Worm (Caenorhabditis elegans): ENCODE results near the gene rfs-1.

DNA sequence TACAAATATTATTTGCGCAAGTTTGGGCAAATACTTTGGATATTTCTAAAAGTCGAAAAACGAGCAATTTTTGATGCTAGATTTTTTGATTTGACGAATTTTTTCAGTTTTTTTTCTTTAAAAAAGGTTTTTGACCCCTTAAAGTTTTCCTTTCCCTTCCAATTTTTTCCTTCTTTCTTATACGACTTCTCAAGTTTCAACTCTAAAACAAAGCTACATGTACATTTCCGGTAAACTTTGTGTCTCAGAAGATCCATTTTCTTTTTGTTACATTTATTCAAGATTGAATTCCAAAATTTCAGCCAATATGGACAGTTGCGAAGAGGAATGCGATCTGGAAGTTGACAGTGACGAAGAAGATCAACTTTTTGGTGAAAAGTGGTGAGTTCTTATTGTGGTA, 52.5 kb downstream of the rfs-1 start, which contains the start of gene mig-10:
- TF ChIP-seq jun-1 (tag; optimal IDR thresholded peaks at IDR 0.05) (no peak), ceh-82 (tag; optimal IDR thresholded peaks at IDR 0.05) (no peak), elt-3 (tag; optimal IDR thresholded peaks at IDR 0.05) (no peak), nhr-76 (tag; optimal IDR thresholded peaks at IDR 0.05) (no peak), lin-39 (tag; optimal IDR thresholded peaks at IDR 0.05) (no peak)

Data from whole organism, L3 larva.